Worm (Caenorhabditis elegans): ENCODE data around the gene str-149.

The str-149 gene

DNA sequence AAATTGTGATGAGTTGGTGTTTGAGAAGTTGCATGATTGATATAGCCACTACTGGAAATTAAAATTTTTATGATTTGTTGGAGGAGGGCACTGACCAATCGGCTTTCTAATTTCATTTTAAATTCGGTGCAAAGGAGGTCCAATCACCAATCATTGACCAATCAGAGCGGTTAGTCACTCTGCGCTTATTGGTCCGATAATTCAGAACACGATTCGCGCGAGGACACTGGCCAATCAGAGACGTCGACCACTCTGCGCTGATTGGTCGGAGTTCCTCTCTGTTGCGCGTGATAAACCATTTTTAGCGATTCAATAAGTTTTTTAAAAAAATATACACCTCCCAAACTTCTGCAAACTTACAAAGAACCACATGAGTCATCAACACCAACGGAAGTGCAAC is 26.6 kb downstream of the str-149 start:
- no peak for TF ChIP-seq ztf-11 (tag; optimal IDR thresholded peaks at IDR 0.05)
- no peak for TF ChIP-seq dmd-4 (tag; optimal IDR thresholded peaks at IDR 0.05)
- TF ChIP-seq ceh-82 (tag; optimal IDR thresholded peaks at IDR 0.05): no peak
- no peak for TF ChIP-seq sma-9 (GFP tag; optimal IDR thresholded peaks at IDR 0.05)
- TF ChIP-seq sma-9 (tag; optimal IDR thresholded peaks at IDR 0.05): no peak
- TF ChIP-seq unc-55 (GFP tag; optimal IDR thresholded peaks at IDR 0.05): no peak
- no peak for TF ChIP-seq fos-1 (tag; optimal IDR thresholded peaks at IDR 0.05)
- TF ChIP-seq nhr-77 (tag; optimal IDR thresholded peaks at IDR 0.05): no peak
- TF ChIP-seq nhr-129 (tag; optimal IDR thresholded peaks at IDR 0.05): no peak
- TF ChIP-seq ztf-1 (GFP tag; conservative IDR thresholded peaks at IDR 0.05): no peak
- TF ChIP-seq ZK546.5 (tag; optimal IDR thresholded peaks at IDR 0.05): no peak
- TF ChIP-seq mbf-1 (tag; optimal IDR thresholded peaks at IDR 0.05): no peak
- no peak for TF ChIP-seq zag-1 (tag; optimal IDR thresholded peaks at IDR 0.05)
- TF ChIP-seq mdl-1 (tag; optimal IDR thresholded peaks at IDR 0.05): no peak
- no peak for TF ChIP-seq crh-2 (tag; optimal IDR thresholded peaks at IDR 0.05)

DNA sequence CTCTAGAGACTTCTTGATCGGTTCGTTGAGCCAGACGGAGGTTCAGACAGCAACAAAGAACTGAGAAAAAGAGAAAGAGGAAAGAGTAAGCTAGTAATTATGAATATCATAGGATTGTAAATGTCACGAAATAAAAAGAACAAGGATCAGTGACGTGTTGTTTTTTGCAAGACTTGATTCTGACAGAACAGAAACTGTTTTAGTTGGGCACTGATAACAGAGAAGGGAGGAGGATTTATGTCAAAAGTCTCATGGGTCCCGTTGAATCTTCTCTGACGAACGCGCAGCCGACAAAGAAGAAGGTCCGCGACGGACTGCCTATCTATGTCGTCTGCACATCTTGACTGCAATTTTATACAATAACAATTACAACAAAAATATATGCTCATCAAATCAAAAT is 27.4 kb downstream of the str-149 start, which contains the start of gene T03E6.9:
T03E6.9 (minus strand) TSS at position 101 of the 400 bp plus-strand sequence.
- no peak for TF ChIP-seq sma-9 (GFP tag; optimal IDR thresholded peaks at IDR 0.05)
- no peak for TF ChIP-seq sma-9 (tag; optimal IDR thresholded peaks at IDR 0.05)
- TF ChIP-seq R02D3.7 (tag; optimal IDR thresholded peaks at IDR 0.05): no peak
- no peak for TF ChIP-seq lin-11 (tag; optimal IDR thresholded peaks at IDR 0.05)
- no peak for TF ChIP-seq dmd-4 (tag; optimal IDR thresholded peaks at IDR 0.05)
- no peak for TF ChIP-seq fos-1 (tag; optimal IDR thresholded peaks at IDR 0.05)

DNA sequence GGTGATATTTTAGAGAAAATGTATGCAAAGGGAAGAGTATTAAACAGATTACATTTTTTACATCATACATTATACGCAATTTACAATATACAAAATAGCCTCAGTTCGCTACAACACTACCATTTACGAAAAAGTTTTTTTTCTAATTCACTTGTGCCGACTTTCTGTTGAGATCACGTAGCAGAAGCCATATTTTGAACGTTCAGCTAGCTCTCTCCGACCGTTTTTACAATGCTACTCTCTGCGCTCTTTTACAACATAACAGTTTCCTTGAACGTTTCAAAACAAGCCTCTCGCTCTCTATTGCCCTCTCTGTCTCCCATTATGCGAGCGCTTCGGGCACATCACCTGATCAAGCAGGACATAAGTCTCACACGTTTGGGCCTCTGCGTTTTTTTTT is 29.8 kb downstream of the str-149 start, which contains the start of gene T03E6.8:
T03E6.8 (minus strand) TSS at position 101 of the 400 bp plus-strand sequence.
- TF ChIP-seq skn-1 (tag; optimal IDR thresholded peaks at IDR 0.05): no peak
- no peak for TF ChIP-seq unc-39 (tag; optimal IDR thresholded peaks at IDR 0.05)
- no peak for TF ChIP-seq lin-11 (tag; optimal IDR thresholded peaks at IDR 0.05)
- TF ChIP-seq alr-1 (tag; optimal IDR thresholded peaks at IDR 0.05): no peak
- TF ChIP-seq peb-1 (tag; optimal IDR thresholded peaks at IDR 0.05): no peak
- TF ChIP-seq mab-5 (tag; optimal IDR thresholded peaks at IDR 0.05): no peak

DNA sequence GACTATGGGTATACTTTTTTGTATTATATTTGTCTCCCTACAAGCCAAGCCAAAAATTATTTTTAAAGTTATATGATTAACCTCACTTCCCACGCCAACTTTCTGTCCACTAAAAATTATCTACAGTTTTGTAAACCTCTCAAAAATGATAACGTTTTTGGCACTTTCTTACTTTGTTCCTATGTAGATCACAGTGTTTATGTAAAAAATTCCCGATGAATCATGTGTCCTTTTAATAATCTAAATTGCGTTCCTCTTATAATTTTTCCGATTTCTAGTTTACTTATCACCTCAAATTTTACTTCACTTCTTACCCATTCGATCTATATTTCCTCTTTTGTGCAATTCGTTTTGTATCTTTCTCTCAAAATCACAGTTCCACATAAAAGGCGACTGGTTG is 31.0 kb downstream of the str-149 start:
- no peak for TF ChIP-seq ztf-1 (GFP tag; conservative IDR thresholded peaks at IDR 0.05)
- no peak for TF ChIP-seq gmeb-1 (tag; optimal IDR thresholded peaks at IDR 0.05)
- no peak for TF ChIP-seq aly-2 (tag; optimal IDR thresholded peaks at IDR 0.05)
- no peak for TF ChIP-seq nhr-25 (tag; optimal IDR thresholded peaks at IDR 0.05)
- no peak for TF ChIP-seq zag-1 (tag; optimal IDR thresholded peaks at IDR 0.05)
- peak; percentile 18 for TF ChIP-seq fos-1 (tag; optimal IDR thresholded peaks at IDR 0.05)
- TF ChIP-seq unc-39 (tag; optimal IDR thresholded peaks at IDR 0.05): no peak
- TF ChIP-seq lin-11 (tag; optimal IDR thresholded peaks at IDR 0.05): no peak

DNA sequence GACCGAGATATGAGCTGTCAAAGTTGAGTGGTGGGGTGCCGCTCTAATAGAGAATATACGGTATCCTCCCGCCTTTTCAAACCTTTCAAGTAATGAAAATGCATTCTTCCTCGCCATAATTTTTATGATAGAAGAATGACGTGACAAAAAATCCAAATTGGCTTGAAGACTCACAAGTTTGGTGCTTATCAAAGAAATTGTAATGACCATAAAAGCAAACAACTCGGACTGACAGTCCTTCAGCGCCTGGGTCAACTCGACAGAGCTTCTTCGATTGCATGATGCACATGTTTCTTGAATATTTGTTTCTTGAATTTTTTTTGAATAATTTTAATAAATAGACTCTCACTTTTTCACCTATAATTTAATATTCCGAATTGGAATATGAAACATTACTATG is 32.2 kb downstream of the str-149 start:
- no peak for TF ChIP-seq nhr-237 (tag; optimal IDR thresholded peaks at IDR 0.05)
- TF ChIP-seq ceh-82 (tag; optimal IDR thresholded peaks at IDR 0.05): no peak
- TF ChIP-seq unc-62 (GFP tag; optimal IDR thresholded peaks at IDR 0.05): no peak
- no peak for TF ChIP-seq mdl-1 (tag; optimal IDR thresholded peaks at IDR 0.05)
- TF ChIP-seq fos-1 (tag; optimal IDR thresholded peaks at IDR 0.05): peak; percentile 74
- no peak for TF ChIP-seq nhr-6 (tag; optimal IDR thresholded peaks at IDR 0.05)
- no peak for TF ChIP-seq lsy-2 (tag; optimal IDR thresholded peaks at IDR 0.05)
- no peak for TF ChIP-seq snpc-4 (tag; optimal IDR thresholded peaks at IDR 0.05)
- no peak for TF ChIP-seq unc-39 (tag; optimal IDR thresholded peaks at IDR 0.05)

DNA sequence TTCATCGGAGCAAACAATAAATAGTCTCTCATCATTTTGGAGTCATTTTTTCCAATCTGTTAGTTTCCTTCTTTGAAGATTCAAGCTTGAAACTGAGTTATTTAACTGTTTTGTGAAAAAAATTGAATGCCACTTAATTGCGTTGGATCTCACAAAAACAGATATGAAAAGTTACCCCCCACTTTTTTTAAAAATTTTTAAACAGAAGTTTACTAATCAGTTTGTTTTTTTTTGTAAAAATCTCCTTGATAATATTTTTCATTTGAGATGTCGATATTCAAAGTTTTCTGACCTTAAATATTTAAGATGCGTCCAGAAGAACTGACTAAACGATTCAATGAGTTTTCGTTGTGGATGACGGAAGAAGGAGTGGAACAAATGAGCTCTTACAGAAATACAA is 33.0 kb downstream of the str-149 start, which contains the start of gene Y32B12C.1:
Y32B12C.1 (plus strand) TSS at position 301 of the 400 bp plus-strand sequence.
- TF ChIP-seq mdl-1 (tag; optimal IDR thresholded peaks at IDR 0.05): no peak
- TF ChIP-seq ceh-16 (tag; optimal IDR thresholded peaks at IDR 0.05): no peak
- no peak for TF ChIP-seq unc-62 (GFP tag; optimal IDR thresholded peaks at IDR 0.05)
- TF ChIP-seq ztf-1 (GFP tag; conservative IDR thresholded peaks at IDR 0.05): no peak
- TF ChIP-seq C34F6.9 (tag; optimal IDR thresholded peaks at IDR 0.05): no peak
- TF ChIP-seq nhr-10 (tag; optimal IDR thresholded peaks at IDR 0.05): no peak
- no peak for TF ChIP-seq lin-13 (GFP tag; optimal IDR thresholded peaks at IDR 0.05)
- no peak for TF ChIP-seq sma-9 (GFP tag; optimal IDR thresholded peaks at IDR 0.05)
- no peak for TF ChIP-seq sma-9 (tag; optimal IDR thresholded peaks at IDR 0.05)
- no peak for TF ChIP-seq egl-27 (tag; optimal IDR thresholded peaks at IDR 0.05)
- TF ChIP-seq elt-1 (tag; optimal IDR thresholded peaks at IDR 0.05): no peak
- TF ChIP-seq nhr-6 (tag; optimal IDR thresholded peaks at IDR 0.05): no peak
- TF ChIP-seq nhr-23 (tag; optimal IDR thresholded peaks at IDR 0.05): no peak
- no peak for TF ChIP-seq alr-1 (tag; optimal IDR thresholded peaks at IDR 0.05)
- no peak for TF ChIP-seq peb-1 (tag; optimal IDR thresholded peaks at IDR 0.05)
- no peak for TF ChIP-seq ZK546.5 (tag; optimal IDR thresholded peaks at IDR 0.05)
- TF ChIP-seq nhr-12 (tag; optimal IDR thresholded peaks at IDR 0.05): no peak
